Worm (Caenorhabditis elegans) whole organism, L1 larva: Measurements from ENCODE around the gene dnj-25.

ENCODE experiments used
- blmp-1 ChIP-seq: fragments of 150-350 bp; optimal IDR thresholded peaks from 2 replicates; lab custom pipeline; 2014; ENCODE audit warnings: missing biosample characterization, missing genetic modification characterization
- elt-3 ChIP-seq, 6 experiments: fragments of 150-350 bp in 1 of 6; sonication (generic microtip); optimal IDR thresholded peaks; 2 replicates each; lab custom pipeline; 2017 to 2018; ENCODE audit warnings: missing biosample characterization in 6 of 6, missing genetic modification characterization in 6 of 6, inconsistent platforms in 1 of 6
- nhr-11 ChIP-seq: fragments of 150-350 bp; optimal IDR thresholded peaks from 2 replicates; lab custom pipeline; 2014; ENCODE audit warnings: missing biosample characterization, missing genetic modification characterization
- nhr-19 ChIP-seq: fragments of 200-800 bp; sonication (Bioruptor generic); conservative IDR thresholded peaks from 2 replicates; pipeline ENCODE4 v1.3.6; 2022; ENCODE audit warnings: missing genetic modification characterization, missing compliant biosample characterization
- nhr-237 ChIP-seq: fragments of 150-350 bp; optimal IDR thresholded peaks from 2 replicates; lab custom pipeline; 2014; ENCODE audit warnings: missing biosample characterization, missing genetic modification characterization
- nhr-85 ChIP-seq: sonication (generic microtip); peaks from one replicate; lab custom pipeline; 2016; ENCODE audit warnings: missing genetic modification characterization, inconsistent platforms, missing compliant biosample characterization
- skn-1 ChIP-seq: fragments of 150-350 bp; optimal IDR thresholded peaks from 2 replicates; lab custom pipeline; 2014; ENCODE audit warnings: missing biosample characterization, missing genetic modification characterization
- snu-23 ChIP-seq: sonication (generic microtip); optimal IDR thresholded peaks from 2 replicates; lab custom pipeline; 2016; ENCODE audit warnings: missing genetic modification characterization, missing compliant biosample characterization
- unc-62 ChIP-seq: fragments of 150-350 bp; optimal IDR thresholded peaks from 2 replicates; lab custom pipeline; 2014; ENCODE audit warnings: missing biosample characterization, missing genetic modification reagents, missing genetic modification characterization

ce11 chrV:20771702-20772101 lies 27.6 kb upstream of the dnj-25 start:
- peak; percentile 46 for TF ChIP-seq nhr-85
- no peak for TF ChIP-seq nhr-11 (tag; lab: Kevin White, UChicago)
- peak; percentile 14 for TF ChIP-seq blmp-1 (tag; lab: Kevin White, UChicago)
- no peak for TF ChIP-seq unc-62
- TF ChIP-seq snu-23 (GFP tag; lab: Kevin White, UChicago): no peak
- TF ChIP-seq elt-3 (tag; optimal IDR thresholded peaks at IDR 0.05; lab: Kevin White, UChicago): no peak
- no peak for TF ChIP-seq nhr-19
- TF ChIP-seq skn-1 (tag; lab: Kevin White, UChicago): no peak
- TF ChIP-seq nhr-237 (tag; lab: Kevin White, UChicago): no peak
